Worm (Caenorhabditis elegans): Measurements from ENCODE around the gene dyf-4.

ce11 chrV:12505730-12506129, 19.8 kb downstream of the dyf-4 start:
- TF ChIP-seq nhr-77 (tag; optimal IDR thresholded peaks at IDR 0.05): no peak
- no peak for TF ChIP-seq unc-62 (GFP tag; optimal IDR thresholded peaks at IDR 0.05)
- no peak for TF ChIP-seq unc-39 (tag; optimal IDR thresholded peaks at IDR 0.05)
- no peak for TF ChIP-seq unc-55 (GFP tag; optimal IDR thresholded peaks at IDR 0.05)
- no peak for TF ChIP-seq ama-1 (optimal IDR thresholded peaks at IDR 0.05)

Data from whole organism, L2 larva.